Fruit fly (Drosophila melanogaster): Measurements from ENCODE around the gene CG32453.

DNA sequence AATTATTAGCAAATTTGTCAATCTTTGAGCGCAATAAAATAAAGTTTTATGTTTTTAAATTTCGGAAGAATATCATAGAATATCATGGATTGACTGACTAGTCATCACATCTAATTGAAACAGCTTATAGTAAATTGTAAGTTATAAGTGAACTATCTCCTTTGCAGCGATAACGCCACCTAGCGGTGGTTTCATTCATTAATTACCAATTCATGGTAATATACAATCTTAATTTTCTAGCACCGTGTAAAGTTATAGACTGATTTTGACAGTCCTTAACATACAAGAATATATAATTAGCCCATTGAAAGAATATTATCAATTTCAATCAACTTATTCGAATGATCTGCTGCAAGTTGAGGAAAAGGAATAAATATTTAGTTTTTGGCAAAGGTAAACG, 16.6 kb downstream of the CG32453 start:
- TF ChIP-seq Vsx2 (GFP tag; optimal IDR thresholded peaks at IDR 0.05; ENCODE audit: partially characterized antibody) (no peak), pan (optimal IDR thresholded peaks at IDR 0.05) (no peak), Hr78 (GFP tag; optimal IDR thresholded peaks at IDR 0.05) (no peak), dsf (GFP tag; optimal IDR thresholded peaks at IDR 0.05; ENCODE audit: borderline replicate concordance) (no peak), usp (GFP tag; optimal IDR thresholded peaks at IDR 0.05) (no peak), h (GFP tag; optimal IDR thresholded peaks at IDR 0.05) (no peak), Myc (optimal IDR thresholded peaks at IDR 0.05) (no peak), Hr83 (GFP tag; optimal IDR thresholded peaks at IDR 0.05; ENCODE audit: poor library complexity, severe bottlenecking) (no peak), Abd-B (GFP tag; optimal IDR thresholded peaks at IDR 0.05) (no peak), ey (GFP tag; optimal IDR thresholded peaks at IDR 0.05) (no peak), GATAd (GFP tag; optimal IDR thresholded peaks at IDR 0.05) (no peak), CG9705 (GFP tag; optimal IDR thresholded peaks at IDR 0.05) (no peak)
